Worm (Caenorhabditis elegans) whole organism, young adult: Measurements from ENCODE around the gene sri-28.

ENCODE experiments used
- B0336.3 ChIP-seq: fragments of 200-800 bp; sonication (Bioruptor generic); IDR thresholded peaks from 2 replicates; pipeline ENCODE4 v1.3.6; 2022; ENCODE audit warnings: missing genetic modification characterization, missing compliant biosample characterization
- C06A6.2 ChIP-seq: fragments of 200-800 bp; sonication (Bioruptor generic); conservative IDR thresholded peaks from 2 replicates; pipeline ENCODE4 v1.3.6; 2022; ENCODE audit warnings: missing genetic modification characterization, missing compliant biosample characterization
- F10E7.11 ChIP-seq: sonication (generic microtip); optimal IDR thresholded peaks from 2 replicates; lab custom pipeline; 2017; ENCODE audit warnings: mild to moderate bottlenecking, missing genetic modification characterization, moderate library complexity, missing compliant biosample characterization
- F22D6.2 ChIP-seq: sonication (generic microtip); optimal IDR thresholded peaks from 2 replicates; lab custom pipeline; 2016; ENCODE audit warnings: mild to moderate bottlenecking, missing genetic modification characterization, missing compliant biosample characterization
- F23B12.7 ChIP-seq: sonication (generic microtip); optimal IDR thresholded peaks from 2 replicates; lab custom pipeline; 2017; ENCODE audit warnings: missing genetic modification characterization, mild to moderate bottlenecking, missing compliant biosample characterization, antibody characterized with exemption, moderate library complexity; ENCODE audit not compliant: insufficient read depth
- F37B4.10 ChIP-seq: fragments of 200-800 bp; sonication (Bioruptor generic); IDR thresholded peaks from 2 replicates; pipeline ENCODE4 v1.3.6; 2022; ENCODE audit warnings: missing genetic modification characterization, missing compliant biosample characterization
- F57A8.1 ChIP-seq: fragments of 200-800 bp; sonication (Bioruptor generic); optimal IDR thresholded peaks from 2 replicates; lab custom pipeline; 2018; ENCODE audit warnings: mild to moderate bottlenecking, missing genetic modification characterization, moderate library complexity, missing compliant biosample characterization
- F57C9.4 ChIP-seq: sonication (generic microtip); optimal IDR thresholded peaks from 2 replicates; lab custom pipeline; 2017; ENCODE audit warnings: mild to moderate bottlenecking, missing genetic modification characterization, missing compliant biosample characterization
- K11D2.4 ChIP-seq: fragments of 200-800 bp; sonication (Bioruptor generic); IDR thresholded peaks from 2 replicates; pipeline ENCODE4 v1.3.6; 2022; ENCODE audit warnings: missing genetic modification reagents, missing genetic modification characterization, missing compliant biosample characterization
- K12H6.12 ChIP-seq: fragments of 200-800 bp; sonication (Bioruptor generic); optimal IDR thresholded peaks from 2 replicates; lab custom pipeline; 2018; ENCODE audit warnings: mild to moderate bottlenecking, missing genetic modification characterization, missing compliant biosample characterization
- T07F8.4 ChIP-seq: sonication (generic microtip); optimal IDR thresholded peaks from 2 replicates; lab custom pipeline; 2016; ENCODE audit warnings: mild to moderate bottlenecking, missing genetic modification characterization, moderate library complexity, missing compliant biosample characterization
- Y56A3A.18 ChIP-seq: fragments of 200-800 bp; sonication (Bioruptor generic); IDR thresholded peaks from 2 replicates; pipeline ENCODE4 v1.3.6; 2022; ENCODE audit warnings: missing genetic modification reagents, missing genetic modification characterization, missing compliant biosample characterization
- Y67H2A.10 ChIP-seq: fragments of 200-800 bp; sonication (Bioruptor generic); conservative IDR thresholded peaks from 2 replicates; pipeline ENCODE4 v1.3.6; 2022; ENCODE audit warnings: missing genetic modification reagents, missing genetic modification characterization, missing compliant biosample characterization
- Y95B8A.8 ChIP-seq: fragments of 200-800 bp; sonication (Bioruptor generic); IDR thresholded peaks from 2 replicates; pipeline ENCODE4 v1.3.6; 2022; ENCODE audit warnings: missing genetic modification reagents, missing genetic modification characterization, missing compliant biosample characterization
- atf-7 ChIP-seq: sonication (generic microtip); optimal IDR thresholded peaks from 2 replicates; lab custom pipeline; 2017; ENCODE audit warnings: mild to moderate bottlenecking, missing genetic modification characterization, missing compliant biosample characterization
- athp-1 ChIP-seq: sonication (generic microtip); optimal IDR thresholded peaks from 2 replicates; lab custom pipeline; 2017; ENCODE audit warnings: mild to moderate bottlenecking, missing genetic modification characterization, missing compliant biosample characterization
- bed-1 ChIP-seq: fragments of 200-800 bp; sonication (Bioruptor generic); IDR thresholded peaks from 2 replicates; pipeline ENCODE4 v1.3.6; 2022; ENCODE audit warnings: missing genetic modification reagents, missing genetic modification characterization, missing compliant biosample characterization
- cebp-1 ChIP-seq, 2 experiments: fragments of 200-800 bp in 1 of 2; sonication (Bioruptor generic) in 1 of 2; sonication (generic microtip) in 1 of 2; IDR thresholded peaks in 1 of 2; optimal IDR thresholded peaks in 1 of 2; 2 replicates each; pipeline versions ENCODE4 v1.3.6 to Lab custom; 2017 to 2022; ENCODE audit warnings: missing compliant biosample characterization in 2 of 2, missing genetic modification characterization in 2 of 2, mild to moderate bottlenecking in 1 of 2, missing genetic modification reagents in 1 of 2, moderate library complexity in 1 of 2
- ceh-100 ChIP-seq: fragments of 200-800 bp; sonication (Bioruptor generic); IDR thresholded peaks from 2 replicates; pipeline ENCODE4 v1.3.6; 2022; ENCODE audit warnings: missing genetic modification reagents, missing genetic modification characterization, missing compliant biosample characterization
- ceh-27 ChIP-seq: fragments of 200-800 bp; sonication (Bioruptor generic); optimal IDR thresholded peaks from 2 replicates; lab custom pipeline; 2018; ENCODE audit warnings: mild to moderate bottlenecking, missing genetic modification characterization, moderate library complexity, missing compliant biosample characterization
- ceh-79 ChIP-seq: sonication (generic microtip); optimal IDR thresholded peaks from 2 replicates; lab custom pipeline; 2017; ENCODE audit warnings: mild to moderate bottlenecking, missing genetic modification characterization, missing compliant biosample characterization
- dpff-1 ChIP-seq: sonication (generic microtip); optimal IDR thresholded peaks from 2 replicates; lab custom pipeline; 2017; ENCODE audit warnings: mild to moderate bottlenecking, missing genetic modification characterization, missing compliant biosample characterization
- efl-1 ChIP-seq: fragments of 150-350 bp; optimal IDR thresholded peaks from 2 replicates; lab custom pipeline; 2014; ENCODE audit warnings: missing biosample characterization, missing genetic modification reagents, missing genetic modification characterization
- egl-44 ChIP-seq: fragments of 200-800 bp; sonication (Bioruptor generic); IDR thresholded peaks from 2 replicates; pipeline ENCODE4 v1.3.6; 2022; ENCODE audit warnings: missing genetic modification reagents, missing genetic modification characterization, missing compliant biosample characterization
- gei-17 ChIP-seq: fragments of 200-800 bp; sonication (Bioruptor generic); optimal IDR thresholded peaks from 2 replicates; lab custom pipeline; 2018; ENCODE audit warnings: mild to moderate bottlenecking, missing genetic modification characterization, missing compliant biosample characterization
- hlh-26 ChIP-seq: fragments of 200-800 bp; sonication (Bioruptor generic); conservative IDR thresholded peaks from 2 replicates; pipeline ENCODE4 v1.3.6; 2022; ENCODE audit warnings: missing genetic modification reagents, missing genetic modification characterization, missing compliant biosample characterization
- hsf-1 ChIP-seq: fragments of 200-800 bp; sonication (Bioruptor generic); IDR thresholded peaks from 2 replicates; pipeline ENCODE4 v1.3.6; 2022; ENCODE audit warnings: missing genetic modification reagents, missing genetic modification characterization, missing compliant biosample characterization
- let-526 ChIP-seq: fragments of 200-800 bp; sonication (Bioruptor generic); IDR thresholded peaks from 2 replicates; pipeline ENCODE4 v1.3.6; 2022; ENCODE audit warnings: missing genetic modification reagents, missing genetic modification characterization, missing compliant biosample characterization
- lin-26 ChIP-seq: fragments of 200-800 bp; sonication (Bioruptor generic); IDR thresholded peaks from 2 replicates; pipeline ENCODE4 v1.3.6; 2022; ENCODE audit warnings: missing genetic modification reagents, missing genetic modification characterization, missing compliant biosample characterization
- lin-40 ChIP-seq: sonication (generic microtip); optimal IDR thresholded peaks from 2 replicates; lab custom pipeline; 2016; ENCODE audit warnings: missing genetic modification characterization, mild to moderate bottlenecking, missing compliant biosample characterization, missing genotype, missing genetic modification reagents
- madf-6 ChIP-seq: fragments of 200-800 bp; sonication (Bioruptor generic); IDR thresholded peaks from 2 replicates; pipeline ENCODE4 v1.3.6; 2022; ENCODE audit warnings: missing genetic modification reagents, missing genetic modification characterization, missing compliant biosample characterization
- mes-4 ChIP-seq: sonication (generic microtip); optimal IDR thresholded peaks from 2 replicates; lab custom pipeline; 2016; ENCODE audit warnings: missing genotype, missing genetic modification characterization, missing compliant biosample characterization
- nfyb-1 ChIP-seq: fragments of 200-800 bp; sonication (Bioruptor generic); IDR thresholded peaks from 2 replicates; pipeline ENCODE4 v1.3.6; 2022; ENCODE audit warnings: missing genetic modification reagents, missing genetic modification characterization, missing compliant biosample characterization
- nhr-179 ChIP-seq: sonication (generic microtip); optimal IDR thresholded peaks from 2 replicates; lab custom pipeline; 2016; ENCODE audit warnings: mild to moderate bottlenecking, missing genetic modification characterization, missing compliant biosample characterization
- nhr-90 ChIP-seq: sonication (generic microtip); optimal IDR thresholded peaks from 2 replicates; lab custom pipeline; 2016; ENCODE audit warnings: missing genotype, mild to moderate bottlenecking, missing genetic modification characterization, missing compliant biosample characterization
- rcor-1 ChIP-seq: fragments of 200-800 bp; sonication (Bioruptor generic); IDR thresholded peaks from 2 replicates; pipeline ENCODE4 v1.3.6; 2022; ENCODE audit warnings: missing genetic modification reagents, missing genetic modification characterization, missing compliant biosample characterization
- sdz-38 ChIP-seq: sonication (generic microtip); optimal IDR thresholded peaks from 2 replicates; lab custom pipeline; 2016; ENCODE audit warnings: missing genotype, missing genetic modification characterization, missing compliant biosample characterization
- snpc-1.3 ChIP-seq: sonication (generic microtip); optimal IDR thresholded peaks from 2 replicates; lab custom pipeline; 2017; ENCODE audit warnings: missing genetic modification characterization, mild to moderate bottlenecking, missing compliant biosample characterization, antibody characterized with exemption, moderate library complexity, missing genotype, missing genetic modification reagents; ENCODE audit not compliant: insufficient read depth
- sptf-2 ChIP-seq: fragments of 200-800 bp; sonication (Bioruptor generic); optimal IDR thresholded peaks from 2 replicates; lab custom pipeline; 2018; ENCODE audit warnings: mild to moderate bottlenecking, missing genetic modification characterization, missing compliant biosample characterization
- tbp1 ChIP-seq: fragments of 200-800 bp; sonication (Bioruptor generic); optimal IDR thresholded peaks from 2 replicates; lab custom pipeline; 2018; ENCODE audit warnings: mild to moderate bottlenecking, missing genetic modification characterization, missing compliant biosample characterization
- tlf-1 ChIP-seq: fragments of 200-800 bp; sonication (Bioruptor generic); optimal IDR thresholded peaks from 2 replicates; lab custom pipeline; 2018; ENCODE audit warnings: mild to moderate bottlenecking, missing genetic modification characterization, missing compliant biosample characterization
- unc-130 ChIP-seq: sonication (generic microtip); optimal IDR thresholded peaks from 2 replicates; lab custom pipeline; 2016; ENCODE audit warnings: missing genetic modification reagents, missing genetic modification characterization, missing compliant biosample characterization
- xnd-1 ChIP-seq: sonication (generic microtip); optimal IDR thresholded peaks from 2 replicates; lab custom pipeline; 2016; ENCODE audit warnings: missing genotype, missing genetic modification reagents, missing genetic modification characterization, missing compliant biosample characterization
- ztf-18 ChIP-seq: sonication (generic microtip); optimal IDR thresholded peaks from 2 replicates; lab custom pipeline; 2016; ENCODE audit warnings: missing genotype, mild to moderate bottlenecking, missing genetic modification characterization, missing compliant biosample characterization
- ztf-26 ChIP-seq: sonication (generic microtip); optimal IDR thresholded peaks from 2 replicates; lab custom pipeline; 2017; ENCODE audit warnings: missing genetic modification characterization, missing compliant biosample characterization
- ztf-28 ChIP-seq: fragments of 200-800 bp; sonication (Bioruptor generic); IDR thresholded peaks from 2 replicates; pipeline ENCODE4 v1.3.6; 2022; ENCODE audit warnings: missing genetic modification reagents, missing genetic modification characterization, missing compliant biosample characterization
- ztf-3 ChIP-seq: fragments of 200-800 bp; sonication (Bioruptor generic); optimal IDR thresholded peaks from 2 replicates; lab custom pipeline; 2018; ENCODE audit warnings: mild to moderate bottlenecking, missing genetic modification characterization, missing compliant biosample characterization
- ztf-6 ChIP-seq: fragments of 200-800 bp; sonication (Bioruptor generic); IDR thresholded peaks from 2 replicates; pipeline ENCODE4 v1.3.6; 2022; ENCODE audit warnings: missing genetic modification reagents, missing genetic modification characterization, missing compliant biosample characterization

Gene sri-28

DNA sequence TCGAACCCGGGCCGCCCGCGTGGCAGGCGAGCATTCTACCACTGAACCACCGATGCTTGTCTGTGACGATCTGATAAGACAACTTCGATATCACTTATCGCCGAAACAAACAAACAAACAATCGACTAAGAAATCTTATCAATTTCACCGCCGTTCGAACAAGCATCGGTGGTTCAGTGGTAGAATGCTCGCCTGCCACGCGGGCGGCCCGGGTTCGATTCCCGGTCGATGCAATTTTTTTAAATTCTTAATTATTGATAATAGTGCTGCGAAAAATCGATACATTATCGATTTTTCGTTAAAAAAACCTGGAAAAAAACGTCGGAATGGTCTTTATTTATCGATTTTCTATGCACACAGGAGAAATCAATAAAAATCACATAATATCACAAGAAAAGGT lies 13.7 kb downstream of the sri-28 start (continued):
- TF ChIP-seq Y95B8A.8 (GFP tag; lab: Robert Waterston, UW) = peak; percentile 74; the same call in 1 of the 2 replicates
- TF ChIP-seq nfyb-1 (GFP tag; lab: Robert Waterston, UW) = peak; percentile 88
- TF ChIP-seq lin-40 = peak; percentile 48
- TF ChIP-seq bed-1 (GFP tag; lab: Robert Waterston, UW) = no peak
- peak; percentile 56; the same call in 1 of the 2 replicates for TF ChIP-seq rcor-1 (GFP tag; lab: Robert Waterston, UW)
- 0 out of 2 replicates have a peak, but pooled peaks have one; percentile 12 for TF ChIP-seq cebp-1 (GFP tag; IDR thresholded peaks at IDR 0.05; lab: Robert Waterston, UW)
- TF ChIP-seq cebp-1 (tag; optimal IDR thresholded peaks at IDR 0.05; lab: Kevin White, UChicago) = peak; percentile 58
- TF ChIP-seq F22D6.2 (tag; lab: Kevin White, UChicago) = no peak
- no peak for TF ChIP-seq F57A8.1 (GFP tag; lab: Kevin White, UChicago)
- TF ChIP-seq mes-4 (tag; lab: Kevin White, UChicago) = no peak
- TF ChIP-seq xnd-1 (tag; lab: Kevin White, UChicago) = peak; percentile 11
- TF ChIP-seq T07F8.4 (tag; lab: Kevin White, UChicago) = peak; percentile 26
- no peak for TF ChIP-seq hlh-26 (GFP tag; lab: Robert Waterston, UW)
- peak; percentile 70 for TF ChIP-seq F23B12.7 (tag; lab: Kevin White, UChicago)
- no peak; the same call in 1 of the 2 replicates for TF ChIP-seq lin-26
- TF ChIP-seq B0336.3 = peak; percentile 45; the same call in 1 of the 2 replicates
- TF ChIP-seq let-526 = 0 out of 2 replicates have a peak, but pooled peaks have one; percentile 20
- no peak for TF ChIP-seq ceh-27 (GFP tag; lab: Kevin White, UChicago)
- peak; percentile 56 for TF ChIP-seq snpc-1.3 (tag; lab: Kevin White, UChicago)
- TF ChIP-seq atf-7 (tag; lab: Kevin White, UChicago) = no peak
- no peak for TF ChIP-seq sptf-2 (GFP tag; lab: Kevin White, UChicago)
- TF ChIP-seq ztf-28 (GFP tag; lab: Robert Waterston, UW) = 0 out of 2 replicates have a peak, but pooled peaks have one; percentile 48
- peak; percentile 52 for TF ChIP-seq ztf-18 (tag; lab: Kevin White, UChicago)
- no peak for TF ChIP-seq tlf-1 (GFP tag; lab: Kevin White, UChicago)
- TF ChIP-seq ztf-6 = 0 out of 2 replicates have a peak, but pooled peaks have one; percentile 21
- no peak for TF ChIP-seq Y67H2A.10 (GFP tag; lab: Robert Waterston, UW)
- peak; percentile 53; the same call in 1 of the 2 replicates for TF ChIP-seq ceh-100 (GFP tag; lab: Robert Waterston, UW)
- no peak for TF ChIP-seq F10E7.11
- TF ChIP-seq dpff-1 (tag; lab: Kevin White, UChicago) = no peak
- no peak for TF ChIP-seq ceh-79 (tag; lab: Kevin White, UChicago)
- no peak for TF ChIP-seq sdz-38 (tag; lab: Kevin White, UChicago)
- TF ChIP-seq egl-44 = no peak
- no peak for TF ChIP-seq F37B4.10 (GFP tag; lab: Robert Waterston, UW)
- peak; percentile 47 for TF ChIP-seq ztf-26 (tag; lab: Kevin White, UChicago)
- peak; percentile 65 for TF ChIP-seq unc-130
- no peak for TF ChIP-seq ztf-3 (GFP tag; lab: Kevin White, UChicago)
- no peak for TF ChIP-seq nhr-179 (tag; lab: Kevin White, UChicago)
- 0 out of 2 replicates have a peak, but pooled peaks have one; percentile 33 for TF ChIP-seq K11D2.4 (GFP tag; lab: Robert Waterston, UW)
- TF ChIP-seq C06A6.2 = no peak
- peak; percentile 95 for TF ChIP-seq tbp1
- TF ChIP-seq gei-17 (GFP tag; lab: Kevin White, UChicago) = no peak
- no peak for TF ChIP-seq K12H6.12 (tag; lab: Kevin White, UChicago)
- no peak for TF ChIP-seq athp-1
- TF ChIP-seq nhr-90 (tag; lab: Kevin White, UChicago) = peak; percentile 69
- peak; percentile 73 for TF ChIP-seq madf-6 (GFP tag; lab: Robert Waterston, UW)
- no peak for TF ChIP-seq Y56A3A.18
- TF ChIP-seq efl-1 (GFP tag; lab: Kevin White, UChicago) = no peak
- no peak for TF ChIP-seq F57C9.4 (tag; lab: Kevin White, UChicago)
- no peak for TF ChIP-seq hsf-1 (GFP tag; lab: Robert Waterston, UW)
